Worm (Caenorhabditis elegans) whole organism, L4 larva: Measurements from ENCODE around the gene ZK899.6.

Experiments used
- aly-2 ChIP-seq: sonication (generic microtip); optimal IDR thresholded peaks from 2 replicates; lab custom pipeline; 2018; ENCODE audit warnings: missing biosample characterization, missing genetic modification characterization
- pqm-1 ChIP-seq: sonication (generic microtip); optimal IDR thresholded peaks from 2 replicates; lab custom pipeline; 2017; ENCODE audit warnings: missing biosample characterization, missing genetic modification characterization

DNA sequence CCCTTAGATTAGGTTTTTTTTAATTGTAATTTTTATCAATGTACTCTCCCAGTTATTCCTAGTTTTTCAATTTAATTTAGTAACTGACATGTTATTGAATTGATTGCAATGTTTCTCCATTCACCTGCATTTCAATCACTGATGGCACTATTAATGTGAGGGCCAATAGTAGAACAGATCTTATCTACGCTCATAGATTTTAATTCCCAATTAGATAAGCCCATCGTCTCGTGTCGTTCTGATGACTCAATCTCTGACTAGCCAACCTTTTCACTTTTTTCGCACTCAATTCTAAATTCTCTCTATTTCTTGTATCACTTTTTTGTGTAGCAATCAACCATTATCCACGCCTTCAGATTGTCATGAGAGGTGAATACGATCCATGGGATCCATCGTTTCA lies 49.3 kb downstream of the ZK899.6 start:
- TF ChIP-seq aly-2 (no peak), pqm-1 (tag; lab: Kevin White, UChicago) (no peak)
